Worm (Caenorhabditis elegans) whole organism, mixed stage, embryonic: ENCODE results near the gene evl-14.

Source experiments
- ceh-39 ChIP-seq: fragments of 150-350 bp; optimal IDR thresholded peaks from 2 replicates; lab custom pipeline; 2014; ENCODE audit warnings: missing biosample characterization, missing genetic modification characterization
- ceh-43 ChIP-seq: fragments of 200-800 bp; sonication (Bioruptor generic); optimal IDR thresholded peaks from 2 replicates; lab custom pipeline; 2018; ENCODE audit warnings: mild to moderate bottlenecking, missing genetic modification characterization, moderate library complexity, missing compliant biosample characterization
- lsy-2 ChIP-seq: fragments of 150-350 bp; optimal IDR thresholded peaks from 2 replicates; lab custom pipeline; 2014; ENCODE audit warnings: missing biosample characterization, missing genetic modification characterization
- unc-62 ChIP-seq: fragments of 150-350 bp; optimal IDR thresholded peaks from 2 replicates; lab custom pipeline; 2014; ENCODE audit warnings: missing biosample characterization, missing genetic modification reagents, missing genetic modification characterization
- ztf-11 ChIP-seq: fragments of 150-350 bp; optimal IDR thresholded peaks from 2 replicates; lab custom pipeline; 2014; ENCODE audit warnings: missing biosample characterization, missing genetic modification characterization

DNA sequence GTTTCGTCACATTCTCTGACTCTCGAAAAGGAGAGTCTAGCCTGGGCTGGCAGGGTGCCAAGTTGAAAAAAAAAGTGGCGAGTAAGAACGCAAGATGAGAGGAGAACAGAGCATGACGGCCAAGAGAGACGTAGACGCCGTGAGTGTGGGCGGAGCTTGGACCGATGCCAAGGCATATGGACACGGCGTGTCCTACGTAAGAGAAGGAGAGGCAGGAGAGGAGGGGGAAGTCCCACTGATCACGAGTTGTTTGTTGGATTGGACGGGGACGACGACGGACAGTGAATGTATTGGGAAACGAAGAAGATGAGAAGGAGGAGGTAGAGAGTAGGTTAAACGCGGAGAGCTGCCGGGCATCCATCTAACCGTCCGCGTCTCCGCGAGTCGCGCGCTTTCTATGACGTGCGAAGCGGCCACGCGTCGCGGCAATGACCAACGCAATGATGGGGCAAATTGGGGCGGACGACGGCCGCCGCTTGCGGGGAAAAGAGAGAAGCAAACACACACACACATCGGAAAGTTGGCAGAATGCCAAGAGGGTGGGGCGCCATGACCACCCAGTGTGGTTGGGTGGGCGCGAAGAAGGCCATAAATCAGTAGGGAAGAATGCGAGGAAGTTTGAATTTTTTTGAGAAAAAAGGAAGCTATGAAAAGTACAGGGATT lies 30.8 kb downstream of the evl-14 start:
- peak; percentile 81 for TF ChIP-seq ztf-11 (tag; lab: Kevin White, UChicago)
- peak; percentile 68 for TF ChIP-seq lsy-2
- peak; percentile 69 for TF ChIP-seq ceh-43 (GFP tag; lab: Kevin White, UChicago)
- peak; percentile 93 for TF ChIP-seq ceh-39 (tag; lab: Kevin White, UChicago)
- peak; percentile 99 for TF ChIP-seq unc-62 (GFP tag; lab: Kevin White, UChicago)
